Worm (Caenorhabditis elegans) whole organism, early embryonic: ENCODE results near the gene Y71H2B.4.
A peak's percentile ranks its signal among the peaks of the same experiment; 100 is the strongest.

Experiments
- B0310.2 ChIP-seq: sonication (generic microtip); optimal IDR thresholded peaks from 2 replicates; lab custom pipeline; 2016; ENCODE audit warnings: mild to moderate bottlenecking, missing genetic modification characterization, missing compliant biosample characterization
- F13C5.2 ChIP-seq: sonication (generic microtip); optimal IDR thresholded peaks from 2 replicates; lab custom pipeline; 2017; ENCODE audit warnings: mild to moderate bottlenecking, missing genetic modification characterization, inconsistent platforms, missing compliant biosample characterization
- aly-1 ChIP-seq: sonication (generic microtip); optimal IDR thresholded peaks from 2 replicates; lab custom pipeline; 2016; ENCODE audit warnings: missing genetic modification characterization, missing compliant biosample characterization
- ama-1 ChIP-seq: fragments of 150-350 bp; optimal IDR thresholded peaks from 2 replicates; lab custom pipeline; 2014
- ceh-13 ChIP-seq: fragments of 200-800 bp; sonication (Bioruptor generic); optimal IDR thresholded peaks from 2 replicates; lab custom pipeline; 2018; ENCODE audit warnings: mild to moderate bottlenecking, missing genetic modification characterization, missing compliant biosample characterization
- ceh-36 ChIP-seq: sonication (generic microtip); optimal IDR thresholded peaks from 2 replicates; lab custom pipeline; 2016; ENCODE audit warnings: missing genetic modification characterization, inconsistent platforms, missing compliant biosample characterization
- ets-7 ChIP-seq: sonication (generic microtip); optimal IDR thresholded peaks from 2 replicates; lab custom pipeline; 2016; ENCODE audit warnings: missing genotype, missing genetic modification characterization, missing compliant biosample characterization
- flt-1 ChIP-seq: fragments of 200-800 bp; sonication (Bioruptor generic); IDR thresholded peaks from 2 replicates; pipeline ENCODE4 v1.3.6; 2022; ENCODE audit warnings: missing genetic modification characterization, missing compliant biosample characterization
- hmbx-1 ChIP-seq: sonication (generic microtip); optimal IDR thresholded peaks from 2 replicates; lab custom pipeline; 2016; ENCODE audit warnings: mild to moderate bottlenecking, missing genetic modification characterization, missing compliant biosample characterization
- hmg-4 ChIP-seq: fragments of 200-800 bp; sonication (Bioruptor generic); optimal IDR thresholded peaks from 2 replicates; lab custom pipeline; 2018; ENCODE audit warnings: mild to moderate bottlenecking, missing genetic modification characterization, missing compliant biosample characterization
- hnd-1 ChIP-seq: sonication (generic microtip); optimal IDR thresholded peaks from 2 replicates; lab custom pipeline; 2016; ENCODE audit warnings: missing genetic modification characterization, missing compliant biosample characterization
- pes-1 ChIP-seq: fragments of 200-800 bp; sonication (Bioruptor generic); IDR thresholded peaks from 2 replicates; pipeline ENCODE4 v1.3.6; 2022; ENCODE audit warnings: missing genetic modification reagents, missing genetic modification characterization, missing compliant biosample characterization
- scrt-1 ChIP-seq: fragments of 200-800 bp; sonication (Bioruptor generic); IDR thresholded peaks from 2 replicates; pipeline ENCODE4 v1.3.6; 2022; ENCODE audit warnings: missing genetic modification characterization, missing compliant biosample characterization
- sea-1 ChIP-seq: fragments of 200-800 bp; sonication (Bioruptor generic); conservative IDR thresholded peaks from 2 replicates; pipeline ENCODE4 v1.3.6; 2022; ENCODE audit warnings: missing genetic modification characterization, missing compliant biosample characterization
- tbx-11 ChIP-seq: fragments of 200-800 bp; sonication (Bioruptor generic); IDR thresholded peaks from 2 replicates; pipeline ENCODE4 v1.3.6; 2022; ENCODE audit warnings: missing genetic modification characterization, missing compliant biosample characterization
- tbx-37 ChIP-seq: fragments of 200-800 bp; sonication (Bioruptor generic); conservative IDR thresholded peaks from 2 replicates; pipeline ENCODE4 v1.3.6; 2022; ENCODE audit warnings: missing genetic modification reagents, missing genetic modification characterization, missing compliant biosample characterization
- tra-4 ChIP-seq: sonication (generic microtip); optimal IDR thresholded peaks from 2 replicates; lab custom pipeline; 2017; ENCODE audit warnings: missing genetic modification characterization, missing compliant biosample characterization

The Y71H2B.4 gene

ce11 chrIII:2618663-2619062, at the start of gene Y71H2B.4:
Gene Y71H2B.4 (plus strand): TSS chrIII:2618963.
- TF ChIP-seq ceh-13 (GFP tag; lab: Kevin White, UChicago) (no peak), tbx-11 (no peak), flt-1 (GFP tag; lab: Robert Waterston, UW) (no peak), B0310.2 (tag; lab: Kevin White, UChicago) (no peak), aly-1 (no peak), tbx-37 (no peak), tra-4 (tag; lab: Kevin White, UChicago) (no peak), F13C5.2 (no peak)

ce11 chrIII:2571447-2571846, 47.3 kb upstream of the Y71H2B.4 start, which contains the start of gene Y54F10AR.2:
Gene Y54F10AR.2 (minus strand): TSS chrIII:2571547.
- TF ChIP-seq ceh-36 (no peak), B0310.2 (tag; lab: Kevin White, UChicago) (no peak), scrt-1 (GFP tag; lab: Robert Waterston, UW) (no peak)

- TF ChIP-seq hmg-4 (GFP tag; lab: Kevin White, UChicago) (no peak), ceh-13 (GFP tag; lab: Kevin White, UChicago) (no peak), pes-1 (GFP tag; lab: Robert Waterston, UW) (no peak), ama-1 (lab: Kevin White, UChicago) (no peak), ceh-36 (no peak), scrt-1 (GFP tag; lab: Robert Waterston, UW) (no peak), hmbx-1 (tag; lab: Kevin White, UChicago) (no peak), tra-4 (tag; lab: Kevin White, UChicago) (no peak), ets-7 (tag; lab: Kevin White, UChicago) (no peak)
Observed at ce11 chrIII:2572421-2572820, 46.3 kb upstream of the Y71H2B.4 start.

ce11 chrIII:2575635-2576164, 43.1 kb upstream of the Y71H2B.4 start, which contains the start of gene Y54F10AR.1:
Gene Y54F10AR.1 (minus strand): TSS chrIII:2575685.
- TF ChIP-seq sea-1 (GFP tag; lab: Robert Waterston, UW) (no peak), hmbx-1 (tag; lab: Kevin White, UChicago) (no peak), tbx-37 (no peak), flt-1 (GFP tag; lab: Robert Waterston, UW) (no peak), pes-1 (GFP tag; lab: Robert Waterston, UW) (no peak)

- TF ChIP-seq hmg-4 (GFP tag; lab: Kevin White, UChicago), result peak; percentile 28
- 0 out of 2 replicates have a peak, but pooled peaks have one; percentile 47 for TF ChIP-seq pes-1 (GFP tag; lab: Robert Waterston, UW)
- peak; percentile 55 for TF ChIP-seq F13C5.2
- TF ChIP-seq flt-1 (GFP tag; lab: Robert Waterston, UW), result no peak
- TF ChIP-seq B0310.2 (tag; lab: Kevin White, UChicago), result no peak
Observed at ce11 chrIII:2576360-2577259, 42.2 kb upstream of the Y71H2B.4 start.

- TF ChIP-seq flt-1 (GFP tag; lab: Robert Waterston, UW), result no peak
- peak; percentile 83 for TF ChIP-seq ceh-36
Observed at ce11 chrIII:2577982-2578381, 40.8 kb upstream of the Y71H2B.4 start.

ce11 chrIII:2578563-2578962, 40.2 kb upstream of the Y71H2B.4 start:
- TF ChIP-seq tra-4 (tag; lab: Kevin White, UChicago) (no peak), F13C5.2 (no peak), hmbx-1 (tag; lab: Kevin White, UChicago) (no peak), hmg-4 (GFP tag; lab: Kevin White, UChicago) (no peak), flt-1 (GFP tag; lab: Robert Waterston, UW) (no peak), sea-1 (GFP tag; lab: Robert Waterston, UW) (no peak), scrt-1 (GFP tag; lab: Robert Waterston, UW) (no peak), ets-7 (tag; lab: Kevin White, UChicago) (no peak), ama-1 (lab: Kevin White, UChicago) (no peak)

- TF ChIP-seq tbx-11, result no peak
- TF ChIP-seq hmg-4 (GFP tag; lab: Kevin White, UChicago), result no peak
Observed at ce11 chrIII:2578993-2579392, 39.8 kb upstream of the Y71H2B.4 start, which contains the start of gene Y71H2B.8. Gene Y71H2B.8 (plus strand): TSS chrIII:2579293.

- TF ChIP-seq F13C5.2 (no peak), hnd-1 (no peak), scrt-1 (GFP tag; lab: Robert Waterston, UW) (no peak), tra-4 (tag; lab: Kevin White, UChicago) (no peak), B0310.2 (tag; lab: Kevin White, UChicago) (no peak), ceh-13 (GFP tag; lab: Kevin White, UChicago) (no peak), ceh-36 (no peak), flt-1 (GFP tag; lab: Robert Waterston, UW) (no peak), sea-1 (GFP tag; lab: Robert Waterston, UW) (no peak), aly-1 (no peak), hmg-4 (GFP tag; lab: Kevin White, UChicago) (no peak), pes-1 (GFP tag; lab: Robert Waterston, UW) (no peak), tbx-37 (no peak)
Observed at ce11 chrIII:2586193-2586592, 32.6 kb upstream of the Y71H2B.4 start, which contains the start of gene gpa-17. Gene gpa-17 (plus strand): TSS chrIII:2586555.
